Worm (Caenorhabditis elegans) whole organism, L2 larva: Measurements from ENCODE around the gene clp-9.

Experiments used
- C34F6.9 ChIP-seq: fragments of 150-350 bp; optimal IDR thresholded peaks from 2 replicates; lab custom pipeline; 2014; ENCODE audit warnings: missing biosample characterization, missing genetic modification characterization
- F13H6.1 ChIP-seq: sonication (generic microtip); optimal IDR thresholded peaks from 2 replicates; lab custom pipeline; 2016; ENCODE audit warnings: missing genetic modification characterization, missing compliant biosample characterization
- R02D3.7 ChIP-seq: fragments of 150-350 bp; optimal IDR thresholded peaks from 2 replicates; lab custom pipeline; 2014; ENCODE audit warnings: missing biosample characterization, missing genetic modification characterization
- Y55F3AM.14 ChIP-seq: fragments of 200-800 bp; sonication (Bioruptor generic); optimal IDR thresholded peaks from 2 replicates; lab custom pipeline; 2018; ENCODE audit warnings: mild to moderate bottlenecking, missing genetic modification characterization, missing compliant biosample characterization
- ZK546.5 ChIP-seq: sonication (generic microtip); optimal IDR thresholded peaks from 2 replicates; lab custom pipeline; 2017; ENCODE audit warnings: missing biosample characterization, missing genetic modification characterization
- alr-1 ChIP-seq: fragments of 150-350 bp; optimal IDR thresholded peaks from 2 replicates; lab custom pipeline; 2014; ENCODE audit warnings: missing biosample characterization, missing genetic modification characterization
- ama-1 ChIP-seq: fragments of 150-350 bp; optimal IDR thresholded peaks from 2 replicates; lab custom pipeline; 2018; ENCODE audit warnings: inconsistent platforms
- ceh-16 ChIP-seq: fragments of 150-350 bp; optimal IDR thresholded peaks from 2 replicates; lab custom pipeline; 2014; ENCODE audit warnings: missing biosample characterization, missing genetic modification characterization
- ceh-82 ChIP-seq: fragments of 150-350 bp; optimal IDR thresholded peaks from 2 replicates; lab custom pipeline; 2014; ENCODE audit warnings: missing biosample characterization, missing genetic modification characterization
- crh-2 ChIP-seq: sonication (generic microtip); optimal IDR thresholded peaks from 2 replicates; lab custom pipeline; 2017; ENCODE audit warnings: missing biosample characterization, missing genetic modification characterization
- dmd-4 ChIP-seq: sonication (generic microtip); optimal IDR thresholded peaks from 2 replicates; lab custom pipeline; 2017; ENCODE audit warnings: missing biosample characterization, missing genetic modification characterization
- egl-27 ChIP-seq: sonication (generic microtip); optimal IDR thresholded peaks from 3 replicates; lab custom pipeline; 2017; ENCODE audit warnings: missing biosample characterization, missing genetic modification reagents, missing genetic modification characterization
- elt-3 ChIP-seq: sonication (generic microtip); optimal IDR thresholded peaks from 2 replicates; lab custom pipeline; 2017; ENCODE audit warnings: missing biosample characterization, missing genetic modification characterization
- fos-1 ChIP-seq: fragments of 150-350 bp; optimal IDR thresholded peaks from 2 replicates; lab custom pipeline; 2014; ENCODE audit warnings: missing biosample characterization, missing genetic modification characterization
- lin-11 ChIP-seq: fragments of 150-350 bp; sonication (generic microtip); optimal IDR thresholded peaks from 2 replicates; lab custom pipeline; 2014; ENCODE audit warnings: missing biosample characterization, missing genetic modification characterization, inconsistent platforms, mixed read lengths
- lin-13 ChIP-seq: fragments of 150-350 bp; optimal IDR thresholded peaks from 2 replicates; lab custom pipeline; 2014; ENCODE audit warnings: missing biosample characterization, missing genetic modification reagents, missing genetic modification characterization
- lin-39 ChIP-seq: fragments of 150-350 bp; optimal IDR thresholded peaks from 2 replicates; lab custom pipeline; 2014; ENCODE audit warnings: missing biosample characterization, missing genetic modification reagents, missing genetic modification characterization
- lsy-2 ChIP-seq, 2 experiments: fragments of 150-350 bp in 1 of 2; sonication (generic microtip) in 1 of 2; optimal IDR thresholded peaks; 2 replicates each; lab custom pipeline; 2014 to 2017; ENCODE audit warnings: missing biosample characterization in 2 of 2, missing genetic modification characterization in 2 of 2
- mbf-1 ChIP-seq: sonication (generic microtip); optimal IDR thresholded peaks from 2 replicates; lab custom pipeline; 2017; ENCODE audit warnings: missing biosample characterization, missing genetic modification characterization
- mdl-1 ChIP-seq, 2 experiments: fragments of 150-350 bp in 1 of 2; sonication (generic microtip) in 1 of 2; optimal IDR thresholded peaks; 2 replicates each; lab custom pipeline; 2017; ENCODE audit warnings: missing biosample characterization in 2 of 2, missing genetic modification characterization in 2 of 2
- nhr-10 ChIP-seq: sonication (generic microtip); optimal IDR thresholded peaks from 2 replicates; lab custom pipeline; 2017; ENCODE audit warnings: missing biosample characterization, missing genetic modification characterization
- nhr-12 ChIP-seq: fragments of 150-350 bp; optimal IDR thresholded peaks from 2 replicates; lab custom pipeline; 2014; ENCODE audit warnings: missing biosample characterization, missing genetic modification characterization
- nhr-129 ChIP-seq: fragments of 150-350 bp; optimal IDR thresholded peaks from 2 replicates; lab custom pipeline; 2014; ENCODE audit warnings: missing biosample characterization, missing genetic modification characterization
- nhr-21 ChIP-seq: fragments of 150-350 bp; optimal IDR thresholded peaks from 2 replicates; lab custom pipeline; 2014; ENCODE audit warnings: missing biosample characterization, missing genetic modification characterization
- nhr-23 ChIP-seq: fragments of 150-350 bp; optimal IDR thresholded peaks from 2 replicates; lab custom pipeline; 2014; ENCODE audit warnings: missing biosample characterization, missing genetic modification reagents, missing genetic modification characterization
- nhr-237 ChIP-seq: fragments of 150-350 bp; optimal IDR thresholded peaks from 2 replicates; lab custom pipeline; 2014; ENCODE audit warnings: missing biosample characterization, missing genetic modification characterization
- nhr-25 ChIP-seq: fragments of 150-350 bp; sonication (generic microtip); optimal IDR thresholded peaks from 3 replicates; lab custom pipeline; 2014; ENCODE audit warnings: missing biosample characterization, missing genetic modification characterization
- nhr-6 ChIP-seq: fragments of 150-350 bp; optimal IDR thresholded peaks from 2 replicates; lab custom pipeline; 2014; ENCODE audit warnings: missing biosample characterization, missing genetic modification characterization
- peb-1 ChIP-seq: fragments of 150-350 bp; optimal IDR thresholded peaks from 2 replicates; lab custom pipeline; 2014; ENCODE audit warnings: missing biosample characterization, missing genetic modification characterization
- sem-4 ChIP-seq: fragments of 150-350 bp; optimal IDR thresholded peaks from 2 replicates; lab custom pipeline; 2014; ENCODE audit warnings: missing biosample characterization, missing genetic modification reagents, missing genetic modification characterization
- sma-3 ChIP-seq: sonication (generic microtip); optimal IDR thresholded peaks from 2 replicates; lab custom pipeline; 2016; ENCODE audit warnings: missing genetic modification reagents, missing genetic modification characterization, missing compliant biosample characterization
- sma-9 ChIP-seq, 2 experiments: fragments of 150-350 bp in 1 of 2; sonication (generic microtip) in 1 of 2; optimal IDR thresholded peaks; 2 replicates each; lab custom pipeline; 2014 to 2016; ENCODE audit warnings: missing genetic modification characterization in 2 of 2, mild to moderate bottlenecking in 1 of 2, missing biosample characterization in 1 of 2, missing compliant biosample characterization in 1 of 2, missing genetic modification reagents in 1 of 2, moderate library complexity in 1 of 2
- snpc-4 ChIP-seq: fragments of 150-350 bp; optimal IDR thresholded peaks from 2 replicates; lab custom pipeline; 2014; ENCODE audit warnings: missing biosample characterization, missing genetic modification characterization
- unc-39 ChIP-seq: fragments of 150-350 bp; optimal IDR thresholded peaks from 2 replicates; lab custom pipeline; 2014; ENCODE audit warnings: missing biosample characterization, missing genetic modification characterization
- unc-55 ChIP-seq: fragments of 150-350 bp; sonication (generic microtip); optimal IDR thresholded peaks from 3 replicates; lab custom pipeline; 2014; ENCODE audit warnings: missing biosample characterization, missing genetic modification reagents, missing genetic modification characterization
- unc-62 ChIP-seq: fragments of 150-350 bp; optimal IDR thresholded peaks from 2 replicates; lab custom pipeline; 2014; ENCODE audit warnings: missing biosample characterization, missing genetic modification reagents, missing genetic modification characterization
- zag-1 ChIP-seq: fragments of 150-350 bp; optimal IDR thresholded peaks from 2 replicates; lab custom pipeline; 2014; ENCODE audit warnings: missing biosample characterization, missing genetic modification characterization
- ztf-11 ChIP-seq: sonication (generic microtip); optimal IDR thresholded peaks from 2 replicates; lab custom pipeline; 2017; ENCODE audit warnings: missing biosample characterization, missing genetic modification characterization
- ztf-4 ChIP-seq: fragments of 150-350 bp; optimal IDR thresholded peaks from 2 replicates; lab custom pipeline; 2014; ENCODE audit warnings: missing biosample characterization, missing genetic modification characterization

The clp-9 gene

ce11 chrV:9868311-9868710 lies 17.5 kb downstream of the clp-9 start, which contains the start of gene srab-17:
Gene srab-17, minus strand, starts transcription at chrV:9868411.
- no peak for TF ChIP-seq ZK546.5 (tag; lab: Kevin White, UChicago)
- TF ChIP-seq nhr-25 (tag; lab: Kevin White, UChicago): no peak
- no peak for TF ChIP-seq unc-55 (GFP tag; lab: Kevin White, UChicago)
- TF ChIP-seq nhr-12 (tag; lab: Kevin White, UChicago): no peak
- no peak for TF ChIP-seq nhr-21 (tag; lab: Kevin White, UChicago)
- TF ChIP-seq unc-39 (tag; lab: Kevin White, UChicago): no peak
- no peak for TF ChIP-seq sma-3
- TF ChIP-seq mdl-1 (tag; optimal IDR thresholded peaks at IDR 0.05; lab: Kevin White, UChicago): no peak
- TF ChIP-seq sma-9 (GFP tag; optimal IDR thresholded peaks at IDR 0.05; lab: Kevin White, UChicago): no peak
- TF ChIP-seq sma-9 (tag; optimal IDR thresholded peaks at IDR 0.05; lab: Kevin White, UChicago): no peak
- TF ChIP-seq unc-62 (GFP tag; lab: Kevin White, UChicago): no peak

ce11 chrV:9860337-9860736 lies 25.4 kb downstream of the clp-9 start:
- no peak for TF ChIP-seq nhr-237
- peak in 1 of 2 experiments; percentile 82 for TF ChIP-seq lsy-2 (tag; optimal IDR thresholded peaks at IDR 0.05; lab: Kevin White, UChicago)

DNA sequence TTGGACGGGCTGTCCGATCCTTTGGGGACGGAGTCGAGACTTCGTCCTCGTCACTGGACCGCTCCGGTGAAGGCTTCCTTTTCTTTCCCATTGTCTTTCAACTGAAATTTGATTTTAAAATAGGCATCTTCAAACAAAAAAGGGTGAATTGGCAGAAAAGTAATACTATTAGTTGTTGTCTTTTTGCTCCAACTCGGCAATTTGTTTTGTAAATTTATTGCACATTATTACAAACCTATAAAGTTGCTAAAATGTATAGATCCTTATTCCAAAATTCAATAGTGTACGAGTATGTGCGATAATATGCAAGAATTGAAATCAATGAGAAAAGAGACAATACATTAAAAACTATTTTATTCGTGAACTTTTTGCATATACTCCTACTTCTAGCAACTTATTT lies 25.9 kb downstream of the clp-9 start, which contains the start of gene lsy-12:
lsy-12 (minus strand) TSS at position 101 of the 400 bp plus-strand sequence.
- TF ChIP-seq nhr-6 (tag; lab: Kevin White, UChicago): no peak
- no peak for TF ChIP-seq C34F6.9 (tag; lab: Kevin White, UChicago)
- no peak for TF ChIP-seq nhr-25 (tag; lab: Kevin White, UChicago)
- no peak for TF ChIP-seq snpc-4 (tag; lab: Kevin White, UChicago)
- TF ChIP-seq sma-3: no peak
- TF ChIP-seq ceh-82: no peak
- TF ChIP-seq lsy-2 (tag; optimal IDR thresholded peaks at IDR 0.05; lab: Kevin White, UChicago): no peak
- TF ChIP-seq mdl-1 (tag; optimal IDR thresholded peaks at IDR 0.05; lab: Kevin White, UChicago): no peak
- no peak for TF ChIP-seq R02D3.7 (tag; lab: Kevin White, UChicago)
- TF ChIP-seq lin-13 (GFP tag; lab: Kevin White, UChicago): no peak
- TF ChIP-seq mbf-1 (tag; lab: Kevin White, UChicago): no peak
- TF ChIP-seq Y55F3AM.14 (GFP tag; lab: Kevin White, UChicago): no peak
- no peak for TF ChIP-seq crh-2 (tag; lab: Kevin White, UChicago)
- no peak for TF ChIP-seq lin-11 (tag; lab: Kevin White, UChicago)
- no peak for TF ChIP-seq dmd-4 (tag; lab: Kevin White, UChicago)
- no peak for TF ChIP-seq zag-1 (tag; lab: Kevin White, UChicago)
- TF ChIP-seq sem-4 (tag; lab: Kevin White, UChicago): no peak
- no peak for TF ChIP-seq ztf-4
- TF ChIP-seq ztf-11 (tag; lab: Kevin White, UChicago): no peak
- no peak for TF ChIP-seq nhr-10 (tag; lab: Kevin White, UChicago)

- no peak for TF ChIP-seq F13H6.1 (tag; lab: Kevin White, UChicago)
- peak; percentile 7 for TF ChIP-seq sma-9 (GFP tag; optimal IDR thresholded peaks at IDR 0.05; lab: Kevin White, UChicago)
- no peak for TF ChIP-seq sma-9 (tag; optimal IDR thresholded peaks at IDR 0.05; lab: Kevin White, UChicago)
- TF ChIP-seq fos-1 (tag; lab: Kevin White, UChicago): peak; percentile 6
- TF ChIP-seq crh-2 (tag; lab: Kevin White, UChicago): peak; percentile 39
- no peak for TF ChIP-seq nhr-129 (tag; lab: Kevin White, UChicago)
- TF ChIP-seq elt-3 (tag; lab: Kevin White, UChicago): no peak
- no peak for TF ChIP-seq nhr-12 (tag; lab: Kevin White, UChicago)
Measured at ce11 chrV:9856978-9857377, 28.8 kb downstream of the clp-9 start.

DNA sequence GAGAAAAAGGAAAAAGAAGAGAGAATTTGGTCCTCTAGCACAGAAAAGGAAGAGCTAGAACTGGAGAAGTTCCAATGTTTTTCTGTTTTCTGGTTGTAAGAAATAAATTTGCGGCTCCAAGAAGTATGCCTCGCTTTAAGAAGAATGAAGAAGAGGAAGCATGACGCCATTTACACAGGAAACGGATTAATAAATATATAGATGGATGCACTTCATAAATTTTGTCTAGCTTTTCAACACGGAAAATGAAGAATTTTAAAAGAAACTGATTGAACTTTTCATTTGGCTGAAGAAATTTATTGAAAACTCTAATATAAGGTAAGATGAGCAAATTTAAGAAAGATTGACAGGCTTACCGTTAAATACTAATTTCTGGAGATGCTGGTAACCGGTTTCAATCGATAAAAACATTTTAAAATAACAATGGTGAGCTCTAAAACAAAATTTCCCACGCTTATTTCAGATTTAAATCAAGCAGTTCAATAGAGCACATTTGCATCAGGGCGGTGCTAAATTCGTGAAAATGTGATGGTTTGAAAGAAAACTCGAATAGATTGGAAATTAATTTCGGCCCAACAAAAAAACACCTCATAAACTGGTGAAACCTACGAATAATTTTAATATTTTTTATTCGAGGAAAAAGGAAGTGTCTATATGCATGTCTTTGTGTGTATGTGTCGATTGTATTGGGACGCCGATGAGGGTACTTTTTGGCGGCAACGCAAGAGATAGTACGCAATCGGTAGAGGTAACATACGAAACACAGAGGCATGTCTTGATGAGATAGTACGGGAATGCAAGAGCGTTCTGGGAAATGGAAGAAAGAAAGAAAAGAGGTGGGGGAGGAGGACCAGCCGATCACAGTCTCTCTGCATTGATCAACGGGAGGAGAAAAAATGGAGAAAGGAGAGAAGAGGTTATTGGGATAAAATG lies 29.6 kb downstream of the clp-9 start:
- TF ChIP-seq C34F6.9 (tag; lab: Kevin White, UChicago) (peak; percentile 44), R02D3.7 (tag; lab: Kevin White, UChicago) (no peak), peb-1 (tag; lab: Kevin White, UChicago) (no peak), nhr-12 (tag; lab: Kevin White, UChicago) (no peak), sma-9 (GFP tag; optimal IDR thresholded peaks at IDR 0.05; lab: Kevin White, UChicago) (no peak), sma-9 (tag; optimal IDR thresholded peaks at IDR 0.05; lab: Kevin White, UChicago) (no peak), fos-1 (tag; lab: Kevin White, UChicago) (peak; percentile 16), nhr-10 (tag; lab: Kevin White, UChicago) (no peak), lin-13 (GFP tag; lab: Kevin White, UChicago) (no peak), nhr-25 (tag; lab: Kevin White, UChicago) (peak; percentile 28), nhr-23 (tag; lab: Kevin White, UChicago) (no peak), nhr-129 (tag; lab: Kevin White, UChicago) (peak; percentile 65), lin-39 (no peak), alr-1 (no peak), F13H6.1 (tag; lab: Kevin White, UChicago) (peak; percentile 32), crh-2 (tag; lab: Kevin White, UChicago) (peak; percentile 33), dmd-4 (tag; lab: Kevin White, UChicago) (no peak), zag-1 (tag; lab: Kevin White, UChicago) (no peak), lsy-2 (tag; optimal IDR thresholded peaks at IDR 0.05; lab: Kevin White, UChicago) (peak in 1 of 2 experiments; percentile 24), mbf-1 (tag; lab: Kevin White, UChicago) (no peak), mdl-1 (tag; optimal IDR thresholded peaks at IDR 0.05; lab: Kevin White, UChicago) (no peak), egl-27 (no peak), unc-62 (GFP tag; lab: Kevin White, UChicago) (no peak), ama-1 (no peak), ceh-16 (tag; lab: Kevin White, UChicago) (no peak), unc-55 (GFP tag; lab: Kevin White, UChicago) (peak; percentile 37)
